Worm (Caenorhabditis elegans): Measurements from ENCODE around the gene R74.8.
A peak's percentile ranks its signal among the peaks of the same experiment; 100 is the strongest.

R74.8 gene

DNA sequence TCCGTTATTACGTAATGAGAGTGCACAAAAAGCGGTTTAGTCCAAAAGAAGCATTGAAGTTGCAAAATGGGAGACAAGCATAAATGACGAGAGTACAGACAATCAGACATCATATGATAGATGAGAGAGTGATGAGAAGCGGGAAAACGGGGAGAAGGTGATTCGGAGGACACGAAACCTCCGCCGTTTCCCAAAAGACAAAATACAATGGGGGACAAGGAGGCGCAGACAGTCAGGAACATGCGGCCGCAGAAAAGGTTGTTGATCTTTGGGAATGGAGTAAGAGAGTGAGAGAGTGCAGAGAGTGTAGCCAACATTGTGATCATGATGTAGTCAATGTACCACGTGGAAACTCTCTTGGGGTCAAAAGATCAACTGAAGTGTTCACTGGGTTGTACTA is 31.6 kb downstream of the R74.8 start (continued):
- peak; percentile 89; the same call in 1 of the 2 replicates for TF ChIP-seq egl-43 (GFP tag; IDR thresholded peaks at IDR 0.05)
- no peak; the same call in 1 of the 2 replicates for TF ChIP-seq lim-7 (GFP tag; IDR thresholded peaks at IDR 0.05)
- TF ChIP-seq nhr-28 (tag; optimal IDR thresholded peaks at IDR 0.05): peak; percentile 100
- TF ChIP-seq php-3 (GFP tag; IDR thresholded peaks at IDR 0.05): peak; percentile 65; the same call in 1 of the 2 replicates
- peak; percentile 67 for TF ChIP-seq mdt-29 (GFP tag; IDR thresholded peaks at IDR 0.05)
- TF ChIP-seq mxl-3 (GFP tag; optimal IDR thresholded peaks at IDR 0.05): peak; percentile 99
- no peak for TF ChIP-seq tag-97 (GFP tag; IDR thresholded peaks at IDR 0.05)
- TF ChIP-seq nhr-25 (tag; optimal IDR thresholded peaks at IDR 0.05; ENCODE audit: borderline replicate concordance, insufficient read depth): peak; percentile 93
- TF ChIP-seq lsy-2 (tag; optimal IDR thresholded peaks at IDR 0.05): peak; percentile 84 to 89
- no peak for TF ChIP-seq zip-11 (GFP tag; IDR thresholded peaks at IDR 0.05)
- peak; percentile 42 for TF ChIP-seq egl-27 (tag; optimal IDR thresholded peaks at IDR 0.05)
- no peak for TF ChIP-seq unc-130 (GFP tag; optimal IDR thresholded peaks at IDR 0.05)
- peak; percentile 88 for TF ChIP-seq rbr-2 (tag; optimal IDR thresholded peaks at IDR 0.05)
- peak; percentile 32 for TF ChIP-seq ceh-32 (tag; optimal IDR thresholded peaks at IDR 0.05; ENCODE audit: poor library complexity)
- no peak for TF ChIP-seq lin-15B (tag; optimal IDR thresholded peaks at IDR 0.05)
- no peak for TF ChIP-seq lin-39 (tag; optimal IDR thresholded peaks at IDR 0.05)
- TF ChIP-seq Y5F2A.4 (GFP tag; optimal IDR thresholded peaks at IDR 0.05): no peak
- TF ChIP-seq dpl-1 (GFP tag; optimal IDR thresholded peaks at IDR 0.05): peak; percentile 64
- TF ChIP-seq nhr-6 (tag; optimal IDR thresholded peaks at IDR 0.05): peak; percentile 85
- no peak for TF ChIP-seq ama-1 (optimal IDR thresholded peaks at IDR 0.05)
- no peak for TF ChIP-seq ztf-11 (tag; optimal IDR thresholded peaks at IDR 0.05)
- TF ChIP-seq nhr-11 (tag; optimal IDR thresholded peaks at IDR 0.05): peak; percentile 100
- peak; percentile 50 for TF ChIP-seq pqm-1 (tag; optimal IDR thresholded peaks at IDR 0.05)
- peak; percentile 79 for TF ChIP-seq jun-1 (tag; optimal IDR thresholded peaks at IDR 0.05)
- peak; percentile 76 for TF ChIP-seq T26A8.4 (GFP tag; IDR thresholded peaks at IDR 0.05)
- peak; percentile 20 for TF ChIP-seq spr-3 (GFP tag; optimal IDR thresholded peaks at IDR 0.05)
- no peak for TF ChIP-seq ceh-62 (tag; optimal IDR thresholded peaks at IDR 0.05)
- peak; percentile 67 to 74 for TF ChIP-seq daf-16 (GFP tag; optimal IDR thresholded peaks at IDR 0.05)
- peak; percentile 93 for TF ChIP-seq daf-16 (tag; optimal IDR thresholded peaks at IDR 0.05)
- peak; percentile 97 for TF ChIP-seq dve-1 (tag; optimal IDR thresholded peaks at IDR 0.05; ENCODE audit: insufficient read depth)
- no peak for TF ChIP-seq daf-8 (GFP tag; IDR thresholded peaks at IDR 0.05)
- peak; percentile 61 for TF ChIP-seq lin-38 (GFP tag; IDR thresholded peaks at IDR 0.05)
- TF ChIP-seq nhr-41 (GFP tag; IDR thresholded peaks at IDR 0.05): peak; percentile 70; the same call in 1 of the 2 replicates
- peak; percentile 98 for TF ChIP-seq nhr-48 (tag; optimal IDR thresholded peaks at IDR 0.05)
- TF ChIP-seq hif-1 (tag; optimal IDR thresholded peaks at IDR 0.05): peak; percentile 48 to 90
- TF ChIP-seq ctbp-1 (GFP tag; IDR thresholded peaks at IDR 0.05): peak; percentile 89
- TF ChIP-seq cey-2 (tag; optimal IDR thresholded peaks at IDR 0.05; ENCODE audit: borderline replicate concordance, insufficient read depth): peak; percentile 86
- TF ChIP-seq F44E2.7 (GFP tag; IDR thresholded peaks at IDR 0.05): no peak
- TF ChIP-seq nhr-111 (GFP tag; optimal IDR thresholded peaks at IDR 0.05): no peak
- no peak for TF ChIP-seq ces-1 (GFP tag; optimal IDR thresholded peaks at IDR 0.05)
- TF ChIP-seq R02D3.7 (tag; optimal IDR thresholded peaks at IDR 0.05): no peak
- peak; percentile 80 for TF ChIP-seq nhr-10 (tag; optimal IDR thresholded peaks at IDR 0.05)
- no peak for TF ChIP-seq Y75B8A.6 (GFP tag; IDR thresholded peaks at IDR 0.05)
- TF ChIP-seq fkh-10 (GFP tag; optimal IDR thresholded peaks at IDR 0.05): peak; percentile 90
- TF ChIP-seq daf-19 (GFP tag; conservative IDR thresholded peaks at IDR 0.05): no peak
- TF ChIP-seq aha-1 (tag): peak; percentile 99
- TF ChIP-seq saeg-2 (GFP tag; IDR thresholded peaks at IDR 0.05): peak; percentile 87
- no peak for TF ChIP-seq madf-5 (GFP tag; IDR thresholded peaks at IDR 0.05)
- TF ChIP-seq lin-1 (GFP tag; IDR thresholded peaks at IDR 0.05): peak; percentile 91
- no peak for TF ChIP-seq vab-7 (GFP tag; IDR thresholded peaks at IDR 0.05)
- peak; percentile 74 for TF ChIP-seq spr-1 (tag; optimal IDR thresholded peaks at IDR 0.05)
- TF ChIP-seq nhr-77 (tag; optimal IDR thresholded peaks at IDR 0.05): peak; percentile 81
